Worm (Caenorhabditis elegans) whole organism, L4/young adult: ENCODE results near the gene C18D4.12.

Source experiments
- W03F9.2 ChIP-seq: fragments of 150-350 bp; optimal IDR thresholded peaks from 2 replicates; lab custom pipeline; 2014; ENCODE audit warnings: missing biosample characterization, missing genetic modification characterization
- him-1 ChIP-seq: sonication (generic microtip); optimal IDR thresholded peaks from 2 replicates; lab custom pipeline; 2016; ENCODE audit warnings: missing genotype, missing genetic modification reagents, missing genetic modification characterization, missing compliant biosample characterization

- TF ChIP-seq W03F9.2, result no peak
- no peak for TF ChIP-seq him-1 (tag; lab: Kevin White, UChicago)
Observed at ce11 chrV:17558946-17559345, 28.6 kb upstream of the C18D4.12 start, which contains the start of gene fbxa-172.
